Fruit fly (Drosophila melanogaster) whole organism: ENCODE results near the gene CG8301.

ENCODE experiments used
- CG8478 ChIP-seq: fragments of >200 bp; optimal IDR thresholded peaks from 2 replicates; lab custom pipeline; 2018; ENCODE audit warnings: inconsistent platforms
- Dll ChIP-seq: fragments of >200 bp; optimal IDR thresholded peaks from 2 replicates; lab custom pipeline; 2017
- EcR ChIP-seq, 2 experiments: fragments of >200 bp; optimal IDR thresholded peaks; 2 replicates each; lab custom pipeline; 2017; ENCODE audit warnings: missing biosample characterization in 2 of 2, missing genetic modification characterization in 2 of 2, missing genetic modification reagents in 2 of 2
- pan ChIP-seq: fragments of >200 bp; optimal IDR thresholded peaks from 2 replicates; lab custom pipeline; 2017
- psq ChIP-seq: fragments of >200 bp; optimal IDR thresholded peaks from 2 replicates; lab custom pipeline; 2017
- usp ChIP-seq: fragments of >200 bp; optimal IDR thresholded peaks from 2 replicates; lab custom pipeline; 2017; ENCODE audit warnings: missing biosample characterization, missing genetic modification characterization, mixed read lengths

CG8301 gene

dm6 chr3R:9581089-9581520, at the start of gene CG8301:
TSS of gene CG8301 (plus strand) at chr3R:9581306.
- no peak for TF ChIP-seq Dll (lab: Kevin White, UChicago)
- TF ChIP-seq usp = no peak
- no peak for TF ChIP-seq pan (lab: Kevin White, UChicago)
- TF ChIP-seq EcR (GFP tag; optimal IDR thresholded peaks at IDR 0.05; lab: Kevin White, UChicago) = no peak
- TF ChIP-seq psq = no peak
- no peak for TF ChIP-seq CG8478 (lab: Kevin White, UChicago)

dm6 chr3R:9532437-9533180, 48.5 kb upstream of the CG8301 start, which contains the start of gene by:
TSS of gene by (minus strand) at chr3R:9533011.
- TF ChIP-seq Dll (lab: Kevin White, UChicago) (peak; percentile 73), usp (no peak)

dm6 chr3R:9533181-9534124, 47.7 kb upstream of the CG8301 start:
- TF ChIP-seq psq (no peak), Dll (lab: Kevin White, UChicago) (peak; percentile 91), pan (lab: Kevin White, UChicago) (no peak)

dm6 chr3R:9534125-9534496, 47.0 kb upstream of the CG8301 start:
- no peak for TF ChIP-seq EcR (GFP tag; optimal IDR thresholded peaks at IDR 0.05; lab: Kevin White, UChicago)
- no peak for TF ChIP-seq pan (lab: Kevin White, UChicago)

dm6 chr3R:9534595-9535217, 46.4 kb upstream of the CG8301 start:
- no peak for TF ChIP-seq pan (lab: Kevin White, UChicago)
- no peak for TF ChIP-seq psq
- TF ChIP-seq EcR (GFP tag; optimal IDR thresholded peaks at IDR 0.05; lab: Kevin White, UChicago) = no peak
- TF ChIP-seq Dll (lab: Kevin White, UChicago) = no peak
- TF ChIP-seq CG8478 (lab: Kevin White, UChicago) = no peak
- no peak for TF ChIP-seq usp

dm6 chr3R:9543495-9544180, 37.5 kb upstream of the CG8301 start:
- TF ChIP-seq pan (lab: Kevin White, UChicago) = no peak
- no peak for TF ChIP-seq usp
- TF ChIP-seq CG8478 (lab: Kevin White, UChicago) = no peak
- TF ChIP-seq EcR (GFP tag; optimal IDR thresholded peaks at IDR 0.05; lab: Kevin White, UChicago) = no peak
- no peak for TF ChIP-seq Dll (lab: Kevin White, UChicago)
- TF ChIP-seq psq = no peak

dm6 chr3R:9546808-9547381, 34.2 kb upstream of the CG8301 start:
- no peak for TF ChIP-seq usp
- no peak for TF ChIP-seq psq
- TF ChIP-seq CG8478 (lab: Kevin White, UChicago) = no peak
- no peak for TF ChIP-seq EcR (GFP tag; optimal IDR thresholded peaks at IDR 0.05; lab: Kevin White, UChicago)
- TF ChIP-seq Dll (lab: Kevin White, UChicago) = no peak
- TF ChIP-seq pan (lab: Kevin White, UChicago) = no peak

- TF ChIP-seq Dll (lab: Kevin White, UChicago) (no peak), psq (no peak), usp (no peak), CG8478 (lab: Kevin White, UChicago) (no peak), EcR (GFP tag; optimal IDR thresholded peaks at IDR 0.05; lab: Kevin White, UChicago) (no peak), pan (lab: Kevin White, UChicago) (no peak)
Observed at dm6 chr3R:9548769-9549168, 32.3 kb upstream of the CG8301 start.

dm6 chr3R:9550265-9551012, 30.7 kb upstream of the CG8301 start:
- TF ChIP-seq EcR (GFP tag; optimal IDR thresholded peaks at IDR 0.05; lab: Kevin White, UChicago) (no peak), CG8478 (lab: Kevin White, UChicago) (no peak), Dll (lab: Kevin White, UChicago) (no peak), psq (no peak), pan (lab: Kevin White, UChicago) (no peak), usp (no peak)

- no peak for TF ChIP-seq EcR (GFP tag; optimal IDR thresholded peaks at IDR 0.05; lab: Kevin White, UChicago)
- TF ChIP-seq Dll (lab: Kevin White, UChicago) = peak; percentile 93
Observed at dm6 chr3R:9551013-9551658, 30.0 kb upstream of the CG8301 start.
